Fruit fly (Drosophila melanogaster): Measurements from ENCODE around the gene east.

Gene east

DNA sequence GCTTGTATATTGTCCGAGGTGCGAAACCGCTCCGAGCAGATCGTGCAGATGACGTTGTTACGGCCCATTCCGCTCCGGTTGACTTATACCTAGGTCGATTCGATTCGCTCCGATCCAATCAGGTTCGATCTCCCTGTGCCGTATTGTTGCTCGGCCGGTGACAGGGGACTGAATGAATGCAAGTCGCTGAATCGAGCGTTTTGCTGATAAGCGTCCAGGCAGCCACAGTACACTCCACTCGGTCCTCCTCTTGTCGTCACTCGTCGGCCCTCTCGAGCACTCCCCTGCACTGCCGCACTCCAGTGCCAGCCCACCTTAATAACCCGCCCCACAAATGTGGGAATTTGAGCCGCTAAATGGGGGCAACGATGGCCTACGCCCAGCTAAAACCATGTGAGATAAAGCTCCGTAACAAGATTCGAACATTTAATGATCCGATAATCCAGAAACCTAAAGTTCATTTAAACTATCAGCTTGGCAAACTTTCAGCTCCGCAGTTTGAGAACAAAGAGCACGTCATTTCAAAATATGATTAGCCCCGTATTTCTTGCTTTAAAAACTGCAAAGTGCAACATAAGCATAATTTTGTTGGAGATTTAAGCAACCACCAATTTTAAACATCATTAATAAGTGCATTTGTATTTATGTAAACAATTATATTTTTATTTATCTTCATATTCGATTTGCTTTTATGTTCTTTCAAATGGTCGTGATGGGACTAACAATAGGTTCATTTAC, 33.2 kb downstream of the east start, which contains the start of gene CG4325:
CG4325 (minus strand) TSS at position 159 of the 738 bp plus-strand sequence.
- no peak for TF ChIP-seq CTCF (optimal IDR thresholded peaks at IDR 0.05)
- no peak for TF ChIP-seq CG8478 (optimal IDR thresholded peaks at IDR 0.05)

DNA sequence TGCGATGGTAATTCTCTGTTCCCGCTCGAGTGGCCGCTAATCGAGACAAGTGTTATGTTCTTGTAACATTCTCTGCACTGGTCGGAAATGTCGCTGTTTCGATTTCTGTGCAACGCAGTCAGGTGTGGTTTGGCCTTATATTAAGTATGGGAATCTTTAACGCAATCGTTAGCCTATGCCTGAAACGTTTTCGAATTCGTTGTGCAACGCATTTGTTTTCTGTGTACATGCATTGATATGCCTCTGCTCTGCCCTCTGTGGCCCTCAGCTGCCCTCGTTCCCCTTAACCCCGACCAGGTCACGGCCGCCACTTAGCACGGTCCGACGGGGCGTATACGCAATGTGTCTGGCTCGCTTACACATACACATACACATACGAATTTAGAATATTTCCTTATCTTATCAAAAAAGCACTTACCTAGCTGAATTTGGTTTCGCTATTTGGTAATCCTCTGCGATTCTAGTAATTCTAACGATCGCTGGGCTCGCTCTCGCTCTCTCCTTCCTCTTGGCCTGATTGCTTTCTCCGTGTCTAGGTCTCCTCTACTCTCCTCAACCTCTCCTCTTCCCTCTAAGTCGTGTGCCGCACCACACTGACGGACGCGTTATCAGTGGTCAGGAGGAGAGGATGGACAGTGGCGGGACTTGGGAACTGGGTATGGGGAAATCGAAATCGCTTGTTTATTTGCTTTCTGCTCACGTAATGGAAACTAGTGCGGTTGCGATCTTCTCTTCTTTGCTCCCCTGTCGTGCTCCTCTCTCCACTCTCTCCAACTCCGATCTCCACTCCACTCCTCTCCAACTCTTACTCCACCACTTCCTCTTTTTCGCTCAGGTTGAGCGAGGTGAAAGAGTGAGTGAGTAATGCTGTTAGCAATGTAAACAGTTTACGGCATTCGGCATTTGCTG, 38.4 kb downstream of the east start:
- TF ChIP-seq CTCF (optimal IDR thresholded peaks at IDR 0.05), result no peak
- no peak for TF ChIP-seq CG8478 (optimal IDR thresholded peaks at IDR 0.05)

- TF ChIP-seq CG8478 (optimal IDR thresholded peaks at IDR 0.05), result no peak
- TF ChIP-seq CTCF (optimal IDR thresholded peaks at IDR 0.05), result no peak
Measured at dm6 chrX:2050070-2050899, 39.6 kb downstream of the east start, which contains the start of gene moody. Gene moody, minus strand, starts transcription at chrX:2050120.

DNA sequence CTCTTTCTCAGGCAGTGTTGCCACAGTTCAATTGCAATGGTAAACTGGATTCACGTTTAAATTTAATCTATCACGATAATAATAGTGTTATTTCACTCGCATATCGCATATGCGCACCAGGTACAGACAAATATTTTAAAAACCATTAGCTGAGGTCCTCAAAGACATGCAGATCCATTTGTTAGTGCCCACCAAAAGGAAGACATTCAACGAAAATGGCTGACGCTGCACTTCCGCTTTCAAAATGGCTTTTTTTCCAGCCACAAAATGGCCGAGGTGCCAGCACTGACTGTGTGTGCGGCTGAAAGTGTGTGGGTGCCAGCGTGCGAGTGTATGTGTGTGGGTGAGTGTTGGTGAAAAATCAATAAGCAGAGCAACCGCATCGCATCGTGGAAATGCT, 50.5 kb downstream of the east start:
- no peak for TF ChIP-seq CG8478 (optimal IDR thresholded peaks at IDR 0.05)
- no peak for TF ChIP-seq CTCF (optimal IDR thresholded peaks at IDR 0.05)

DNA sequence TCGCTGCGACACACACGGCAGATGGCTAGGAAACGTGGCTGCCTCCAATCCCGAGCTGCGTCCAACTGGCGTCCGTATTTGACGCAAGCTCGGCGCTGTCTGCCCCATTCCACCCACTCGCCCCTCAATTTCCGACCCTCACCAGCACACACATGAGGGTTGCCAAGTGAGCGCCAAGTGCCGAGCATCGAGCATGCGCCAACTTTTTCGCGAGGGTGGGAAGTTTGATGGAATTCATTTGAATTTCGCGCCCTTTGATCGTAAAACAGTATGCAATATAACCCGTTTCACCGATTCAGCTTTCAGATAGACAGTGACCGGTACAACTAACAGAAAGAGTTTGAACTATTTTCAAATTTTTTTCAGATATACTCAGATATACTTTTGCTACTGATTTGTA, 51.2 kb downstream of the east start, which contains the start of gene Sik2:
Sik2 (minus strand) TSS at position 67 of the 400 bp plus-strand sequence.
- no peak for TF ChIP-seq CTCF (optimal IDR thresholded peaks at IDR 0.05)
- no peak for TF ChIP-seq CG8478 (optimal IDR thresholded peaks at IDR 0.05)

DNA sequence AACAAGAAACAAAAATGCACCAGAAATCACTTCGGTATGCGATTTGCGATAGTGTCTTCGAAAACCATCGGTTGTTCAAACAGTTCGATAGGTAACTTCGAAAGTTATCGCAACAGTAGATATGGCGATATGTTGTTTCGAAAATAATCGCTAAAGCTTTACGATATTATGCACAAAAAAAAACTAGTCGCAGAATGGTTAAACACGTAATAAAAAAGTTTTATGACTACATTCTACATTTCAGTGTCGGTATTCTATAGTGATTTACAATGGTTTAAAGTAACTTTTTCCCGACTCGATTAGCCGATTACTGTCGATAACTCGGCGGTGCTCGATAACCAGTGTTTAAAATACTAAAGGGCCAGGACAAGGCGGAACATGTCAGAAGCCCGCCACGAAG, 54.4 kb downstream of the east start, which contains the start of gene CG4281:
CG4281 (minus strand) TSS at position 70 of the 400 bp plus-strand sequence.
- no peak for TF ChIP-seq CG8478 (optimal IDR thresholded peaks at IDR 0.05)
- TF ChIP-seq CTCF (optimal IDR thresholded peaks at IDR 0.05), result no peak

DNA sequence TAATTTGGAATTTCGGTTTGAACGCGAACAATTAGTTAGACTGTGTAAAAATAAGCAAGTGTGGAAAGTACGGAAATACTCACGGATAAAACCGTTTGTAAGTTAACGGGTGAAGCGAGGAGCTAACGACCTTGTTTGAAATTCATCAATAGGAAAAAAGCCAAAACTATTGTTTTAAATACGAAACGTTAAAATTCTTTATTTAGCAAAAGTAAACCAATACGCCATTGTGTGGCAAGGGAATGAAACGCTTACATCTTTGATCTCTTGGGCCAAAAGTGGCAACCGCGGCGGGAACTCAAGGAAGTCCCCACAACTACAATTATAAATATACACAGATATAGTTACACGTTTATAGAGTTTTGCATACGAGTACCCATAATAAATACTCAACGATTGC, 55.6 kb downstream of the east start, which contains the start of gene CG14054:
CG14054 (minus strand) TSS at position 101 of the 400 bp plus-strand sequence.
- TF ChIP-seq CG8478 (optimal IDR thresholded peaks at IDR 0.05) (no peak), CTCF (optimal IDR thresholded peaks at IDR 0.05) (no peak)

dm6 chrX:2068292-2068691, 57.6 kb downstream of the east start, which contains the start of gene CG4194:
Gene CG4194, plus strand, starts transcription at chrX:2068592.
- TF ChIP-seq CTCF (optimal IDR thresholded peaks at IDR 0.05) (no peak), CG8478 (optimal IDR thresholded peaks at IDR 0.05) (no peak)

- TF ChIP-seq CG8478 (optimal IDR thresholded peaks at IDR 0.05), result no peak
Measured at dm6 chrX:2069787-2070707, 59.4 kb downstream of the east start.

dm6 chrX:2070708-2071063, 60.0 kb downstream of the east start:
- TF ChIP-seq CTCF (optimal IDR thresholded peaks at IDR 0.05), result no peak
- no peak for TF ChIP-seq CG8478 (optimal IDR thresholded peaks at IDR 0.05)

- TF ChIP-seq CG8478 (optimal IDR thresholded peaks at IDR 0.05) (no peak), CTCF (optimal IDR thresholded peaks at IDR 0.05) (no peak)
Measured at dm6 chrX:2071878-2072817, 61.5 kb downstream of the east start, which contains the start of gene Rtca. Gene Rtca, plus strand, starts transcription at chrX:2072413.

dm6 chrX:2073325-2073724, 62.7 kb downstream of the east start, which contains the start of gene CG4199:
Gene CG4199, minus strand, starts transcription at chrX:2073483.
- TF ChIP-seq CG8478 (optimal IDR thresholded peaks at IDR 0.05), result no peak
- TF ChIP-seq CTCF (optimal IDR thresholded peaks at IDR 0.05), result no peak
